Worm (Caenorhabditis elegans): ENCODE data around the gene pck-1.

pck-1 gene

ce11 chrIII:92247-92646 is 26.2 kb upstream of the pck-1 start:
- TF ChIP-seq T26A8.4 (GFP tag; IDR thresholded peaks at IDR 0.05) (no peak), F26F4.8 (GFP tag; conservative IDR thresholded peaks at IDR 0.05) (no peak), snpc-1.2 (GFP tag; IDR thresholded peaks at IDR 0.05) (no peak), aha-1 (tag) (no peak), mdl-1 (tag; optimal IDR thresholded peaks at IDR 0.05) (no peak), zfp-3 (GFP tag; conservative IDR thresholded peaks at IDR 0.05) (no peak), dmd-9 (GFP tag; IDR thresholded peaks at IDR 0.05) (no peak), Y75B8A.6 (GFP tag; IDR thresholded peaks at IDR 0.05) (no peak), zip-11 (GFP tag; IDR thresholded peaks at IDR 0.05) (no peak), duxl-1 (tag; optimal IDR thresholded peaks at IDR 0.05; ENCODE audit: poor library complexity) (no peak), rbr-2 (tag; optimal IDR thresholded peaks at IDR 0.05) (no peak), lin-15B (tag; optimal IDR thresholded peaks at IDR 0.05) (no peak), daf-8 (GFP tag; IDR thresholded peaks at IDR 0.05) (no peak), Y48G9A.11 (GFP tag; IDR thresholded peaks at IDR 0.05) (no peak), attf-4 (tag; optimal IDR thresholded peaks at IDR 0.05) (no peak), set-16 (GFP tag; IDR thresholded peaks at IDR 0.05) (no peak), T20F7.1 (GFP tag; optimal IDR thresholded peaks at IDR 0.05) (no peak), lin-29 (GFP tag; IDR thresholded peaks at IDR 0.05) (no peak)

- TF ChIP-seq daf-16 (GFP tag; optimal IDR thresholded peaks at IDR 0.05) (peak in 1 of 2 experiments; percentile 75), daf-16 (tag; optimal IDR thresholded peaks at IDR 0.05) (peak; percentile 41), egl-27 (tag; optimal IDR thresholded peaks at IDR 0.05) (no peak), mep-1 (tag; optimal IDR thresholded peaks at IDR 0.05) (peak; percentile 69), ZK546.5 (tag; optimal IDR thresholded peaks at IDR 0.05) (no peak), vab-7 (GFP tag; IDR thresholded peaks at IDR 0.05) (peak; percentile 61; the same call in 1 of the 2 replicates), Y5F2A.4 (GFP tag; optimal IDR thresholded peaks at IDR 0.05) (peak; percentile 50), Y105C5A.15 (GFP tag; IDR thresholded peaks at IDR 0.05) (peak; percentile 78; the same call in 1 of the 2 replicates), saeg-2 (GFP tag; IDR thresholded peaks at IDR 0.05) (0 out of 2 replicates have a peak, but pooled peaks have one; percentile 52), sdz-12 (GFP tag; optimal IDR thresholded peaks at IDR 0.05) (no peak), tag-97 (GFP tag; IDR thresholded peaks at IDR 0.05) (no peak), mxl-3 (GFP tag; optimal IDR thresholded peaks at IDR 0.05) (no peak), ceh-28 (tag; optimal IDR thresholded peaks at IDR 0.05) (peak; percentile 24), zfp-3 (GFP tag; conservative IDR thresholded peaks at IDR 0.05) (peak; percentile 51; the same call in 1 of the 2 replicates), madf-5 (GFP tag; IDR thresholded peaks at IDR 0.05) (peak in 1 of 2 experiments; percentile 79; a peak in 2 of 4 replicates), zip-11 (GFP tag; IDR thresholded peaks at IDR 0.05) (no peak), dmd-8 (GFP tag; IDR thresholded peaks at IDR 0.05) (peak; percentile 80), rbr-2 (tag; optimal IDR thresholded peaks at IDR 0.05) (peak; percentile 12), lin-13 (GFP tag; optimal IDR thresholded peaks at IDR 0.05) (peak; percentile 55), hlh-30 (tag; optimal IDR thresholded peaks at IDR 0.05; ENCODE audit: insufficient read depth) (peak; percentile 60), tra-1 (GFP tag; IDR thresholded peaks at IDR 0.05) (peak; percentile 48; the same call in 1 of the 2 replicates), hlh-11 (tag; optimal IDR thresholded peaks at IDR 0.05) (peak; percentile 49), lin-1 (GFP tag; IDR thresholded peaks at IDR 0.05) (peak; percentile 47; the same call in 1 of the 2 replicates), egl-43 (GFP tag; IDR thresholded peaks at IDR 0.05) (peak; percentile 79; the same call in 1 of the 2 replicates), ceh-32 (tag; optimal IDR thresholded peaks at IDR 0.05; ENCODE audit: poor library complexity) (no peak), ceh-82 (tag; optimal IDR thresholded peaks at IDR 0.05) (no peak), duxl-1 (tag; optimal IDR thresholded peaks at IDR 0.05; ENCODE audit: poor library complexity) (peak; percentile 84), lin-38 (GFP tag; IDR thresholded peaks at IDR 0.05) (peak; percentile 79), daf-19 (GFP tag; conservative IDR thresholded peaks at IDR 0.05) (0 out of 2 replicates have a peak, but pooled peaks have one; percentile 65), D1046.2 (GFP tag; IDR thresholded peaks at IDR 0.05) (peak; percentile 62; the same call in 1 of the 2 replicates), ceh-44 (GFP tag; IDR thresholded peaks at IDR 0.05) (peak; percentile 3; the same call in 1 of the 2 replicates), aha-1 (tag) (no peak), skn-1 (tag; optimal IDR thresholded peaks at IDR 0.05) (no peak), nhr-6 (tag; optimal IDR thresholded peaks at IDR 0.05) (no peak), F10B5.3 (tag; optimal IDR thresholded peaks at IDR 0.05) (no peak), nhr-102 (tag; optimal IDR thresholded peaks at IDR 0.05) (peak; percentile 52), ctbp-1 (GFP tag; IDR thresholded peaks at IDR 0.05) (peak; percentile 44; the same call in 1 of the 2 replicates)
Measured at ce11 chrIII:89155-89554, 23.1 kb upstream of the pck-1 start.

Data from whole organism, L4 larva.